Fruit fly (Drosophila melanogaster) whole organism: Measurements from ENCODE around the gene CG15578.

Experiments
- CG8478 ChIP-seq: fragments of >200 bp; optimal IDR thresholded peaks from 2 replicates; lab custom pipeline; 2018; ENCODE audit warnings: inconsistent platforms
- Dll ChIP-seq: fragments of >200 bp; optimal IDR thresholded peaks from 2 replicates; lab custom pipeline; 2017
- EcR ChIP-seq, 2 experiments: fragments of >200 bp; optimal IDR thresholded peaks; 2 replicates each; lab custom pipeline; 2017; ENCODE audit warnings: missing biosample characterization in 2 of 2, missing genetic modification characterization in 2 of 2, missing genetic modification reagents in 2 of 2
- pan ChIP-seq: fragments of >200 bp; optimal IDR thresholded peaks from 2 replicates; lab custom pipeline; 2017
- psq ChIP-seq: fragments of >200 bp; optimal IDR thresholded peaks from 2 replicates; lab custom pipeline; 2017
- usp ChIP-seq: fragments of >200 bp; optimal IDR thresholded peaks from 2 replicates; lab custom pipeline; 2017; ENCODE audit warnings: missing biosample characterization, missing genetic modification characterization, mixed read lengths

CG15578 gene

dm6 chrX:4240146-4240545 is 37.6 kb downstream of the CG15578 start:
- TF ChIP-seq EcR (GFP tag; optimal IDR thresholded peaks at IDR 0.05; lab: Kevin White, UChicago), result no peak
- no peak for TF ChIP-seq psq (lab: Kevin White, UChicago)
- no peak for TF ChIP-seq Dll (lab: Kevin White, UChicago)
- no peak for TF ChIP-seq pan (lab: Kevin White, UChicago)
- no peak for TF ChIP-seq usp
- no peak for TF ChIP-seq CG8478 (lab: Kevin White, UChicago)
